Worm (Caenorhabditis elegans): ENCODE measurements around the gene ints-9.

ints-9 gene

DNA sequence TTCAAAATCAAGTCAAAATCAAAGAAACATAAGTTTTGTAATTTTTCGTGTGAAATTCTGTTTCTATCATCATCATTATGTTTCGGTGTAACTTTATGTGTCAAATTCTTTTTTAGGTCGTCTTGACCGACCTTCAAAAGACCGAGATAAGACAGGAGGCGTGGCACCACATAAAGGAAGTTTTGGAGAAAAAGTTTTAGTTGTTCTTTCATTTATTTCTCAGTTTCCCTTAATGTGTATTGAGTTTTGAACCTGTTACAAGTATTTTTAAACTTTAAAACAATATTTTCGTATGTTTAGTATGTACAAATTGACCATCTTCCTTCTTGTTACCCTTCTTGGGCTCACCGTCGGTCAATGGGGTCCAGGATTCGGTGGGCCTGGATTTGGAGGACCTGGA lies 49.0 kb downstream of the ints-9 start, which contains the start of gene grsp-4:
Gene grsp-4, plus strand, starts transcription at position 301 of the 400 bp plus-strand sequence.
- TF ChIP-seq klf-2 (GFP tag; conservative IDR thresholded peaks at IDR 0.05) (no peak), ref-1 (GFP tag; conservative IDR thresholded peaks at IDR 0.05) (no peak), ztf-23 (GFP tag; IDR thresholded peaks at IDR 0.05) (no peak), ztf-29 (GFP tag; IDR thresholded peaks at IDR 0.05) (no peak), flt-1 (GFP tag; IDR thresholded peaks at IDR 0.05) (no peak), med-1 (GFP tag; optimal IDR thresholded peaks at IDR 0.05; ENCODE audit: insufficient read depth) (no peak)

- TF ChIP-seq T22C8.4 (GFP tag; IDR thresholded peaks at IDR 0.05) (no peak), klf-2 (GFP tag; conservative IDR thresholded peaks at IDR 0.05) (no peak), ztf-23 (GFP tag; IDR thresholded peaks at IDR 0.05) (no peak), cog-1 (tag; optimal IDR thresholded peaks at IDR 0.05) (no peak), flt-1 (GFP tag; IDR thresholded peaks at IDR 0.05) (no peak), tab-1 (GFP tag; IDR thresholded peaks at IDR 0.05) (no peak)
These were observed 50.9 kb downstream of the ints-9 start, which contains the start of gene F07C4.6 for ce11 chrV:7626550-7626949. TSS of gene F07C4.6 (plus strand) at chrV:7626850.

ce11 chrV:7629504-7629903 lies 53.9 kb downstream of the ints-9 start, which contains the start of gene srd-30:
TSS of gene srd-30 (plus strand) at chrV:7629804.
- TF ChIP-seq flt-1 (GFP tag; IDR thresholded peaks at IDR 0.05) (no peak), T22C8.4 (GFP tag; IDR thresholded peaks at IDR 0.05) (no peak), cog-1 (tag; optimal IDR thresholded peaks at IDR 0.05) (no peak), med-1 (GFP tag; optimal IDR thresholded peaks at IDR 0.05; ENCODE audit: insufficient read depth) (no peak), ztf-23 (GFP tag; IDR thresholded peaks at IDR 0.05) (no peak), ref-1 (GFP tag; conservative IDR thresholded peaks at IDR 0.05) (no peak), ztf-29 (GFP tag; IDR thresholded peaks at IDR 0.05) (no peak), tab-1 (GFP tag; IDR thresholded peaks at IDR 0.05) (no peak), klf-2 (GFP tag; conservative IDR thresholded peaks at IDR 0.05) (no peak)
